Fruit fly (Drosophila melanogaster) whole organism, prepupa: ENCODE measurements around the gene CG33639.

Experiments used
- CG34406 ChIP-seq: fragments of 200-800 bp; sonication (Bioruptor generic); optimal IDR thresholded peaks from 3 replicates; lab custom pipeline; 2016; ENCODE audit warnings: missing biosample characterization, missing genetic modification characterization
- CG6163 ChIP-seq: fragments of 200-800 bp; sonication (Bioruptor generic); IDR thresholded peaks from 3 replicates; pipeline ENCODE4 v1.3.6; 2022; ENCODE audit warnings: missing biosample characterization, missing genetic modification characterization
- CG7368 ChIP-seq: fragments of 200-800 bp; sonication (Bioruptor generic); optimal IDR thresholded peaks from 3 replicates; lab custom pipeline; 2016; ENCODE audit warnings: missing biosample characterization, missing genetic modification characterization
- Eip78C ChIP-seq: fragments of 200-800 bp; sonication (Bioruptor generic); peaks from one replicate; lab custom pipeline; 2016; ENCODE audit warnings: missing biosample characterization, missing genetic modification characterization
- Hr39 ChIP-seq: fragments of 200-800 bp; sonication (Bioruptor generic); optimal IDR thresholded peaks from 2 replicates; lab custom pipeline; 2016; ENCODE audit warnings: missing biosample characterization, missing genetic modification characterization
- fd59A ChIP-seq: fragments of 200-800 bp; sonication (Bioruptor generic); optimal IDR thresholded peaks from 2 replicates; lab custom pipeline; 2017; ENCODE audit warnings: missing biosample characterization, mild to moderate bottlenecking, missing genetic modification characterization, missing genetic modification reagents

DNA sequence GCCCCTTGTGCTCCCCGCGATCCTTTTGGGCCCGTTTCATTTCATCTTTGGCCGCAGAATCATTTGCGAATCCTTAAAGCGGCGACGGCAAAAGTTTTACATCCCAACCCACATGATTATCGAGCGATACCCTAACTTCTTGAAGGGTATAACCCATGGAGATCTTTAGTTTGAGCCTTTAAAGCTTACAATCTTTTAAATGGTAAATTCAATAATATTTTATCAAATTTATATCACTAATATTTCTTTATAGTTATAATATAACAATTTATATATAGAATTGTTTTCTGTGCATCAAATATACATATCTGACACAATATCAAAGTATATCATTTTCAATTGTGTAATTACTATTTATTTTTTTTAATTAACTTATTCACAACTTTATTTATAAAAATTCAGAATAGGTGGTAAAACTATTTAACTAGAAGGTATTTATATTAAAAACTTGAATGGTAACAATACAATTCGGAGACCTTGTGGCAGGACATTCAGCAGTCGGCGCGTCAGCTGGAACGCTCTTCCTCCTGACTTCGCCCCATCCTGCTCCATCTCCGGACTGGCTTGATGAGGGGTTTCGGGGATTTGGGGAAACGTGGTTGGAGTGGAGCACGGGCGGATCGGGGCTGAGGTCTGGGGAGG, 30.5 kb upstream of the CG33639 start:
- TF ChIP-seq CG7368 (GFP tag; lab: Kevin White, UChicago) (peak; percentile 49), Hr39 (GFP tag; lab: Kevin White, UChicago) (peak; percentile 33), Eip78C (peak; percentile 62), CG34406 (GFP tag; lab: Kevin White, UChicago) (peak; percentile 69), fd59A (GFP tag; lab: Kevin White, UChicago) (peak; percentile 50), CG6163 (peak; percentile 60)
